Worm (Caenorhabditis elegans): ENCODE data around the gene C35D10.12.

Gene C35D10.12

ce11 chrIII:4895313-4895712, 20.7 kb upstream of the C35D10.12 start:
- TF ChIP-seq che-1 (tag; optimal IDR thresholded peaks at IDR 0.05) (no peak), hlh-30 (tag; optimal IDR thresholded peaks at IDR 0.05; ENCODE audit: insufficient read depth) (no peak), dve-1 (tag; optimal IDR thresholded peaks at IDR 0.05) (no peak), ets-4 (tag; optimal IDR thresholded peaks at IDR 0.05) (no peak), nfya-1 (tag; optimal IDR thresholded peaks at IDR 0.05) (no peak), lim-6 (tag; optimal IDR thresholded peaks at IDR 0.05) (no peak), fax-1 (tag; optimal IDR thresholded peaks at IDR 0.05) (no peak), tbx-2 (tag; optimal IDR thresholded peaks at IDR 0.05) (no peak), sdc-2 (tag; optimal IDR thresholded peaks at IDR 0.05) (no peak)

- no peak for TF ChIP-seq npax-4 (tag; optimal IDR thresholded peaks at IDR 0.05)
- no peak for TF ChIP-seq ceh-18 (tag; optimal IDR thresholded peaks at IDR 0.05)
- TF ChIP-seq sox-4 (tag; optimal IDR thresholded peaks at IDR 0.05) = no peak
- no peak for TF ChIP-seq ttx-3 (tag; optimal IDR thresholded peaks at IDR 0.05)
- no peak for TF ChIP-seq ceh-48 (tag; optimal IDR thresholded peaks at IDR 0.05)
- no peak for TF ChIP-seq sdc-2 (tag; optimal IDR thresholded peaks at IDR 0.05)
- TF ChIP-seq C08G9.2 (tag; optimal IDR thresholded peaks at IDR 0.05) = no peak
- no peak for TF ChIP-seq nhr-232 (tag; optimal IDR thresholded peaks at IDR 0.05)
- TF ChIP-seq ztf-16 (tag; optimal IDR thresholded peaks at IDR 0.05) = no peak
- no peak for TF ChIP-seq ref-2 (tag; optimal IDR thresholded peaks at IDR 0.05)
Measured at ce11 chrIII:4893540-4893939, 19.0 kb upstream of the C35D10.12 start, which contains the start of gene F26F4.6. TSS of gene F26F4.6 (minus strand) at chrIII:4893640.

- TF ChIP-seq ceh-24 (tag; optimal IDR thresholded peaks at IDR 0.05) = no peak
- no peak for TF ChIP-seq pros-1 (tag; optimal IDR thresholded peaks at IDR 0.05)
- TF ChIP-seq hlh-6 (tag; optimal IDR thresholded peaks at IDR 0.05) = no peak
- TF ChIP-seq pax-1 (tag; optimal IDR thresholded peaks at IDR 0.05) = no peak
Measured at ce11 chrIII:4890997-4891396, 16.4 kb upstream of the C35D10.12 start, which contains the start of gene F26F4.5. TSS of gene F26F4.5 (minus strand) at chrIII:4891252.

- TF ChIP-seq ceh-31 (tag; optimal IDR thresholded peaks at IDR 0.05) (no peak), ztf-16 (tag; optimal IDR thresholded peaks at IDR 0.05) (no peak), sox-2 (GFP tag; IDR thresholded peaks at IDR 0.05) (no peak), madf-2 (tag; optimal IDR thresholded peaks at IDR 0.05) (no peak), K02D7.2 (tag; optimal IDR thresholded peaks at IDR 0.05) (no peak), ceh-19 (GFP tag; optimal IDR thresholded peaks at IDR 0.05) (no peak), hlh-15 (tag; optimal IDR thresholded peaks at IDR 0.05) (no peak), hlh-8 (tag; optimal IDR thresholded peaks at IDR 0.05) (no peak), Y22D7AL.16 (tag; optimal IDR thresholded peaks at IDR 0.05) (no peak), ceh-9 (tag; optimal IDR thresholded peaks at IDR 0.05) (no peak)
Measured at ce11 chrIII:4887291-4887690, 12.7 kb upstream of the C35D10.12 start, which contains the start of gene clec-6. TSS of gene clec-6 (minus strand) at chrIII:4887444.

ce11 chrIII:4883429-4883828, 8.9 kb upstream of the C35D10.12 start, which contains the start of gene clec-5:
TSS of gene clec-5 (minus strand) at chrIII:4883606.
- no peak for TF ChIP-seq ets-4 (tag; optimal IDR thresholded peaks at IDR 0.05)
- no peak for TF ChIP-seq sdc-2 (tag; optimal IDR thresholded peaks at IDR 0.05)
- TF ChIP-seq ceh-30 (tag; optimal IDR thresholded peaks at IDR 0.05) = no peak
- no peak for TF ChIP-seq ceh-45 (GFP tag; IDR thresholded peaks at IDR 0.05)
- TF ChIP-seq ceh-6 (GFP tag; optimal IDR thresholded peaks at IDR 0.05) = no peak
- no peak for TF ChIP-seq unc-3 (GFP tag; conservative IDR thresholded peaks at IDR 0.05)
- no peak for TF ChIP-seq unc-3 (tag; optimal IDR thresholded peaks at IDR 0.05)
- TF ChIP-seq pax-1 (tag; optimal IDR thresholded peaks at IDR 0.05) = no peak
- no peak for TF ChIP-seq pha-2 (tag; optimal IDR thresholded peaks at IDR 0.05)
- no peak for TF ChIP-seq nhr-11 (tag; optimal IDR thresholded peaks at IDR 0.05)
- TF ChIP-seq unc-42 (tag; optimal IDR thresholded peaks at IDR 0.05) = no peak
